Fruit fly (Drosophila melanogaster) whole organism, embryonic: ENCODE data around the gene Dlip2.

ENCODE experiments used
- Bgb ChIP-seq: fragments of 200-800 bp; sonication (Bioruptor generic); IDR thresholded peaks from 2 replicates; pipeline ENCODE4 v1.3.6; 2022; ENCODE audit warnings: missing biosample characterization, missing genetic modification characterization; ENCODE audit not compliant: partially characterized antibody
- CG10321 ChIP-seq: fragments of 200-800 bp; sonication (Bioruptor generic); IDR thresholded peaks from 2 replicates; pipeline ENCODE4 v1.3.6; 2022; ENCODE audit warnings: missing biosample characterization, missing genetic modification characterization
- CG11723 ChIP-seq: fragments of 200-800 bp; sonication (Bioruptor generic); optimal IDR thresholded peaks from 2 replicates; lab custom pipeline; 2017; ENCODE audit warnings: missing biosample characterization, mild to moderate bottlenecking, missing genetic modification characterization
- CG12299 ChIP-seq: fragments of 200-800 bp; sonication (Bioruptor generic); optimal IDR thresholded peaks from 2 replicates; lab custom pipeline; 2018; ENCODE audit warnings: missing biosample characterization, mild to moderate bottlenecking, missing genetic modification characterization
- CG12659 ChIP-seq: fragments of 200-800 bp; sonication (Bioruptor generic); optimal IDR thresholded peaks from 3 replicates; lab custom pipeline; 2017; ENCODE audit warnings: mild to moderate bottlenecking, missing biosample characterization, missing genetic modification reagents, missing genetic modification characterization
- CG12769 ChIP-seq: fragments of 200-800 bp; sonication (Bioruptor generic); optimal IDR thresholded peaks from 2 replicates; lab custom pipeline; 2019; ENCODE audit warnings: missing biosample characterization, mild to moderate bottlenecking, missing genetic modification characterization, moderate library complexity
- CG13624 ChIP-seq: fragments of 200-800 bp; sonication (Bioruptor generic); optimal IDR thresholded peaks from 2 replicates; lab custom pipeline; 2016; ENCODE audit warnings: missing biosample characterization, missing genetic modification characterization
- CG14667 ChIP-seq: fragments of 200-800 bp; sonication (Bioruptor generic); IDR thresholded peaks from 2 replicates; pipeline ENCODE4 v1.3.6; 2022; ENCODE audit warnings: missing biosample characterization, missing genetic modification characterization
- CG14710 ChIP-seq: fragments of 200-800 bp; sonication (Bioruptor generic); optimal IDR thresholded peaks from 3 replicates; lab custom pipeline; 2019; ENCODE audit warnings: missing biosample characterization, mild to moderate bottlenecking, missing genetic modification characterization, moderate library complexity
- CG15073 ChIP-seq: fragments of 200-800 bp; sonication (Bioruptor generic); optimal IDR thresholded peaks from 2 replicates; lab custom pipeline; 2016; ENCODE audit warnings: missing biosample characterization, missing genetic modification characterization
- CG1647 ChIP-seq: fragments of 200-800 bp; sonication (Bioruptor generic); optimal IDR thresholded peaks from 3 replicates; lab custom pipeline; 2016; ENCODE audit warnings: missing biosample characterization, missing genetic modification characterization
- CG18011 ChIP-seq: fragments of 200-800 bp; sonication (Bioruptor generic); optimal IDR thresholded peaks from 2 replicates; lab custom pipeline; 2017; ENCODE audit warnings: missing biosample characterization, missing genetic modification characterization, mild to moderate bottlenecking, moderate library complexity, missing genotype
- CG18262 ChIP-seq: fragments of 200-800 bp; optimal IDR thresholded peaks from 3 replicates; lab custom pipeline; 2019; ENCODE audit warnings: missing biosample characterization, mild to moderate bottlenecking, missing genetic modification characterization, moderate library complexity
- CG18619 ChIP-seq: fragments of 200-800 bp; sonication (Bioruptor generic); optimal IDR thresholded peaks from 3 replicates; lab custom pipeline; 2017; ENCODE audit warnings: missing biosample characterization, mild to moderate bottlenecking, missing genetic modification characterization
- CG2129 ChIP-seq: fragments of 200-800 bp; sonication (Bioruptor generic); IDR thresholded peaks from 2 replicates; pipeline ENCODE4 v1.3.6; 2022; ENCODE audit warnings: missing biosample characterization, missing genetic modification characterization; ENCODE audit not compliant: partially characterized antibody
- CG2889 ChIP-seq: fragments of 200-800 bp; sonication (Bioruptor generic); IDR thresholded peaks from 3 replicates; pipeline ENCODE4 v1.3.6; 2022; ENCODE audit warnings: missing biosample characterization, missing genetic modification characterization
- CG32532 ChIP-seq: fragments of 200-800 bp; sonication (Bioruptor generic); IDR thresholded peaks from 2 replicates; pipeline ENCODE4 v1.3.6; 2022; ENCODE audit warnings: missing biosample characterization, missing genetic modification characterization
- CG43689 ChIP-seq: fragments of 200-800 bp; sonication (Bioruptor generic); IDR thresholded peaks from 2 replicates; pipeline ENCODE4 v1.3.6; 2022; ENCODE audit warnings: missing biosample characterization, missing genetic modification characterization
- CG4854 ChIP-seq: fragments of 200-800 bp; sonication (Bioruptor generic); optimal IDR thresholded peaks from 2 replicates; lab custom pipeline; 2016; ENCODE audit warnings: missing biosample characterization, missing genetic modification characterization, inconsistent platforms
- CG8944 ChIP-seq: fragments of 200-800 bp; sonication (Bioruptor generic); optimal IDR thresholded peaks from 3 replicates; lab custom pipeline; 2016; ENCODE audit warnings: missing biosample characterization, missing genetic modification characterization
- Dek ChIP-seq: fragments of 200-800 bp; sonication (Bioruptor generic); optimal IDR thresholded peaks from 3 replicates; lab custom pipeline; 2019; ENCODE audit warnings: missing biosample characterization, mild to moderate bottlenecking, missing genetic modification characterization, moderate library complexity
- Fer3 ChIP-seq: fragments of 200-800 bp; sonication (Bioruptor generic); optimal IDR thresholded peaks from 2 replicates; lab custom pipeline; 2018; ENCODE audit warnings: missing biosample characterization, mild to moderate bottlenecking, missing genetic modification characterization, moderate library complexity
- HLH3B ChIP-seq: fragments of 200-800 bp; sonication (Bioruptor generic); IDR thresholded peaks from 2 replicates; pipeline ENCODE4 v1.3.6; 2022; ENCODE audit warnings: missing biosample characterization, missing genetic modification characterization
- Hmr ChIP-seq: fragments of 200-800 bp; sonication (Bioruptor generic); optimal IDR thresholded peaks from 3 replicates; lab custom pipeline; 2017; ENCODE audit warnings: mild to moderate bottlenecking, missing biosample characterization, missing genetic modification reagents, missing genetic modification characterization
- Lpt ChIP-seq: fragments of >200 bp; optimal IDR thresholded peaks from 2 replicates; lab custom pipeline; 2018; ENCODE audit warnings: missing biosample characterization, missing genetic modification characterization
- MESR4 ChIP-seq: fragments of 200-800 bp; sonication (Bioruptor generic); optimal IDR thresholded peaks from 2 replicates; lab custom pipeline; 2018; ENCODE audit warnings: missing biosample characterization, mild to moderate bottlenecking, missing genetic modification characterization, moderate library complexity
- Max ChIP-seq: fragments of 200-800 bp; sonication (Bioruptor generic); optimal IDR thresholded peaks from 2 replicates; lab custom pipeline; 2016; ENCODE audit warnings: missing biosample characterization, mild to moderate bottlenecking, missing genetic modification characterization
- Neu2 ChIP-seq: fragments of 200-800 bp; sonication (Bioruptor generic); optimal IDR thresholded peaks from 3 replicates; lab custom pipeline; 2016; ENCODE audit warnings: missing biosample characterization, missing genetic modification characterization, borderline replicate concordance
- Ravus ChIP-seq: fragments of 200-800 bp; sonication (Bioruptor generic); IDR thresholded peaks from 2 replicates; pipeline ENCODE4 v1.3.6; 2022; ENCODE audit warnings: missing biosample characterization, missing genetic modification characterization
- Rfx ChIP-seq: fragments of 200-800 bp; sonication (Bioruptor generic); IDR thresholded peaks from 2 replicates; pipeline ENCODE4 v1.3.6; 2022; ENCODE audit warnings: missing biosample characterization, missing genetic modification characterization
- ap ChIP-seq: fragments of 200-800 bp; sonication (Bioruptor generic); IDR thresholded peaks from 2 replicates; pipeline ENCODE4 v1.3.6; 2022; ENCODE audit warnings: missing biosample characterization, missing genetic modification characterization
- crol ChIP-seq: fragments of 200-800 bp; sonication (Bioruptor generic); IDR thresholded peaks from 2 replicates; pipeline ENCODE4 v1.3.6; 2022; ENCODE audit warnings: missing biosample characterization, missing genetic modification characterization
- dan ChIP-seq: fragments of 200-800 bp; sonication (Bioruptor generic); IDR thresholded peaks from 2 replicates; pipeline ENCODE4 v1.3.6; 2022; ENCODE audit warnings: missing biosample characterization, missing genetic modification characterization
- exex ChIP-seq: fragments of 200-800 bp; sonication (Bioruptor generic); optimal IDR thresholded peaks from 4 replicates; lab custom pipeline; 2018; ENCODE audit warnings: missing biosample characterization, mild to moderate bottlenecking, missing genetic modification characterization, moderate library complexity
- grau ChIP-seq: fragments of 200-800 bp; optimal IDR thresholded peaks from 3 replicates; lab custom pipeline; 2019; ENCODE audit warnings: missing biosample characterization, mild to moderate bottlenecking, missing genetic modification characterization, moderate library complexity
- hb ChIP-seq: fragments of 200-800 bp; sonication (Bioruptor generic); IDR thresholded peaks from 3 replicates; pipeline ENCODE4 v1.3.6; 2022; ENCODE audit warnings: missing biosample characterization, missing genetic modification characterization; ENCODE audit not compliant: partially characterized antibody
- hbn ChIP-seq: fragments of 200-800 bp; sonication (Bioruptor generic); IDR thresholded peaks from 2 replicates; pipeline ENCODE4 v1.3.6; 2022; ENCODE audit warnings: missing biosample characterization, missing genetic modification characterization; ENCODE audit not compliant: partially characterized antibody
- lov ChIP-seq, 2 experiments: fragments of 200-800 bp in 1 of 2; fragments of >200 bp in 1 of 2; sonication (Bioruptor generic) in 1 of 2; IDR thresholded peaks in 1 of 2; optimal IDR thresholded peaks in 1 of 2; 2 replicates in 1 of 2; 3 replicates in 1 of 2; pipeline versions ENCODE4 v1.3.6 to Lab custom; 2017 to 2022; ENCODE audit warnings: missing biosample characterization in 1 of 2, missing genetic modification characterization in 1 of 2
- peb ChIP-seq: fragments of 200-800 bp; sonication (Bioruptor generic); IDR thresholded peaks from 2 replicates; pipeline ENCODE4 v1.3.6; 2022; ENCODE audit warnings: missing biosample characterization, missing genetic modification characterization
- pfk ChIP-seq: fragments of 200-800 bp; sonication (Bioruptor generic); optimal IDR thresholded peaks from 2 replicates; lab custom pipeline; 2018; ENCODE audit warnings: missing biosample characterization, mild to moderate bottlenecking, missing genetic modification characterization, moderate library complexity
- sens ChIP-seq: fragments of 200-800 bp; sonication (Bioruptor generic); peaks from one replicate; lab custom pipeline; 2016; ENCODE audit warnings: missing biosample characterization, missing genetic modification characterization
- so ChIP-seq: fragments of 200-800 bp; sonication (Bioruptor generic); IDR thresholded peaks from 3 replicates; pipeline ENCODE4 v1.3.6; 2022; ENCODE audit warnings: missing biosample characterization, missing genetic modification characterization
- stc ChIP-seq: fragments of 200-800 bp; sonication (Bioruptor generic); IDR thresholded peaks from 2 replicates; pipeline ENCODE4 v1.3.6; 2022; ENCODE audit warnings: missing biosample characterization, missing genetic modification characterization
- trem ChIP-seq: fragments of 200-800 bp; optimal IDR thresholded peaks from 3 replicates; lab custom pipeline; 2019; ENCODE audit warnings: missing biosample characterization, mild to moderate bottlenecking, missing genetic modification characterization, moderate library complexity
- tup ChIP-seq: fragments of 200-800 bp; sonication (Bioruptor generic); optimal IDR thresholded peaks from 2 replicates; lab custom pipeline; 2016; ENCODE audit warnings: missing biosample characterization, mild to moderate bottlenecking, missing genetic modification characterization, moderate library complexity
- wek ChIP-seq: fragments of 200-800 bp; sonication (Bioruptor generic); optimal IDR thresholded peaks from 3 replicates; lab custom pipeline; 2018; ENCODE audit warnings: missing biosample characterization, mild to moderate bottlenecking, missing genetic modification characterization, moderate library complexity
- zfh2 ChIP-seq: fragments of 200-800 bp; sonication (Bioruptor generic); optimal IDR thresholded peaks from 2 replicates; lab custom pipeline; 2016; ENCODE audit warnings: missing biosample characterization, missing genetic modification characterization

Dlip2 gene

dm6 chr3R:4658991-4659933 is 13.8 kb upstream of the Dlip2 start, which contains the start of gene smash (continued):
- TF ChIP-seq peb (GFP tag; lab: Robert Waterston, UW) (no peak), CG8944 (GFP tag; lab: Kevin White, UChicago) (no peak), Lpt (no peak), CG12659 (peak; percentile 77), wek (GFP tag; lab: Kevin White, UChicago) (peak; percentile 61), Ravus (GFP tag; lab: Robert Waterston, UW) (no peak), CG12299 (tag; lab: Kevin White, UChicago) (no peak), CG1647 (GFP tag; lab: Kevin White, UChicago) (no peak), CG43689 (GFP tag; lab: Robert Waterston, UW) (no peak), pfk (GFP tag; lab: Kevin White, UChicago) (no peak), CG18619 (no peak), HLH3B (GFP tag; lab: Robert Waterston, UW) (peak; percentile 63; the same call in 1 of the 2 replicates), zfh2 (GFP tag; lab: Kevin White, UChicago) (peak; percentile 12), stc (no peak; the same call in 1 of the 2 replicates), sens (peak; percentile 82), ap (GFP tag; lab: Robert Waterston, UW) (no peak), Bgb (GFP tag; lab: Robert Waterston, UW) (peak; percentile 78), CG18262 (tag; lab: Kevin White, UChicago) (no peak), CG12769 (tag; lab: Kevin White, UChicago) (peak; percentile 83), CG13624 (GFP tag; lab: Kevin White, UChicago) (peak; percentile 27), CG32532 (GFP tag; lab: Robert Waterston, UW) (peak; percentile 58), trem (peak; percentile 61), Rfx (GFP tag; lab: Robert Waterston, UW) (peak; percentile 57), MESR4 (GFP tag; lab: Kevin White, UChicago) (peak; percentile 53), Max (GFP tag; lab: Kevin White, UChicago) (peak; percentile 10), dan (GFP tag; lab: Robert Waterston, UW) (no peak), CG4854 (no peak), grau (tag; lab: Kevin White, UChicago) (peak; percentile 27), CG15073 (GFP tag; lab: Kevin White, UChicago) (no peak), CG14667 (no peak), lov (optimal IDR thresholded peaks at IDR 0.05; lab: Kevin White, UChicago) (no peak), lov (GFP tag; IDR thresholded peaks at IDR 0.05; lab: Robert Waterston, UW) (peak; percentile 49; the same call in 1 of the 3 replicates), tup (GFP tag; lab: Kevin White, UChicago) (no peak), Neu2 (GFP tag; lab: Kevin White, UChicago) (no peak), CG14710 (peak; percentile 39), Dek (tag; lab: Kevin White, UChicago) (no peak), hbn (GFP tag; lab: Robert Waterston, UW) (0 out of 2 replicates have a peak, but pooled peaks have one; percentile 40), CG2889 (GFP tag; lab: Robert Waterston, UW) (0 out of 3 replicates have a peak, but pooled peaks have one; percentile 17), CG2129 (no peak), so (GFP tag; lab: Robert Waterston, UW) (no peak), CG11723 (GFP tag; lab: Kevin White, UChicago) (no peak), hb (peak; percentile 65; the same call in 1 of the 3 replicates), CG18011 (no peak), exex (tag; lab: Kevin White, UChicago) (no peak), Fer3 (tag; lab: Kevin White, UChicago) (no peak), CG10321 (GFP tag; lab: Robert Waterston, UW) (no peak), Hmr (peak; percentile 78), crol (GFP tag; lab: Robert Waterston, UW) (peak; percentile 82)
